Worm (Caenorhabditis elegans) whole organism, late embryonic: ENCODE results near the gene ttbk-2.1.

Experiments
- ceh-30 ChIP-seq: fragments of 150-350 bp; optimal IDR thresholded peaks from 2 replicates; lab custom pipeline; 2014; ENCODE audit warnings: missing biosample characterization, missing genetic modification characterization
- pha-4 ChIP-seq: fragments of 150-350 bp; optimal IDR thresholded peaks from 2 replicates; lab custom pipeline; 2018; ENCODE audit warnings: missing biosample characterization, missing genetic modification reagents, missing genetic modification characterization

- TF ChIP-seq ceh-30 (tag; lab: Kevin White, UChicago) (no peak), pha-4 (tag; lab: Kevin White, UChicago) (no peak)
Observed at ce11 chrIV:5273385-5273784, 14.9 kb downstream of the ttbk-2.1 start.
